Fruit fly (Drosophila melanogaster): ENCODE data around the gene CG16952.

The CG16952 gene

dm6 chrX:15887247-15887616 lies 17.2 kb downstream of the CG16952 start, which contains the start of gene tay (continued):
- no peak for TF ChIP-seq CG10431 (GFP tag; optimal IDR thresholded peaks at IDR 0.05)
- no peak for TF ChIP-seq CG9876 (GFP tag; optimal IDR thresholded peaks at IDR 0.05)
- TF ChIP-seq CG11696 (GFP tag; IDR thresholded peaks at IDR 0.05), result no peak
- TF ChIP-seq CG12659 (GFP tag; optimal IDR thresholded peaks at IDR 0.05), result peak; percentile 74
- TF ChIP-seq dimm (GFP tag; IDR thresholded peaks at IDR 0.05), result no peak
- TF ChIP-seq onecut (GFP tag; IDR thresholded peaks at IDR 0.05), result peak; percentile 20; the same call in 1 of the 2 replicates
- no peak for TF ChIP-seq CG8478 (optimal IDR thresholded peaks at IDR 0.05)
- TF ChIP-seq CG15696 (tag; optimal IDR thresholded peaks at IDR 0.05), result no peak
- TF ChIP-seq CrebB (tag; optimal IDR thresholded peaks at IDR 0.05), result no peak
- TF ChIP-seq Adf1 (GFP tag; IDR thresholded peaks at IDR 0.05), result no peak
- TF ChIP-seq CG10274 (GFP tag; optimal IDR thresholded peaks at IDR 0.05), result no peak
- TF ChIP-seq tgo (GFP tag; IDR thresholded peaks at IDR 0.05), result no peak
- no peak for TF ChIP-seq CG14667 (GFP tag; IDR thresholded peaks at IDR 0.05)
- TF ChIP-seq Awh (GFP tag; IDR thresholded peaks at IDR 0.05), result no peak
- no peak for TF ChIP-seq CG4404 (GFP tag; IDR thresholded peaks at IDR 0.05)
- TF ChIP-seq sc (optimal IDR thresholded peaks at IDR 0.05), result no peak
- TF ChIP-seq sc (GFP tag; optimal IDR thresholded peaks at IDR 0.05), result no peak
- TF ChIP-seq Fer3 (tag; optimal IDR thresholded peaks at IDR 0.05), result no peak
- no peak for TF ChIP-seq fd96Cb (tag; optimal IDR thresholded peaks at IDR 0.05)
- TF ChIP-seq fu2 (GFP tag; optimal IDR thresholded peaks at IDR 0.05), result no peak
- no peak for TF ChIP-seq CG4424 (GFP tag; optimal IDR thresholded peaks at IDR 0.05)
- TF ChIP-seq CG6854 (GFP tag; optimal IDR thresholded peaks at IDR 0.05), result no peak
- TF ChIP-seq lab (GFP tag; optimal IDR thresholded peaks at IDR 0.05), result no peak
- no peak for TF ChIP-seq TFAM (GFP tag; optimal IDR thresholded peaks at IDR 0.05)
- TF ChIP-seq lov (optimal IDR thresholded peaks at IDR 0.05), result no peak
- TF ChIP-seq lov (GFP tag; IDR thresholded peaks at IDR 0.05), result no peak
- no peak for TF ChIP-seq cg (GFP tag; optimal IDR thresholded peaks at IDR 0.05)
- TF ChIP-seq CG6765 (GFP tag; optimal IDR thresholded peaks at IDR 0.05), result no peak
- no peak for TF ChIP-seq bcd (GFP tag; optimal IDR thresholded peaks at IDR 0.05)
- TF ChIP-seq salm (tag; optimal IDR thresholded peaks at IDR 0.05), result no peak
- TF ChIP-seq NK7.1 (GFP tag; optimal IDR thresholded peaks at IDR 0.05), result no peak
- TF ChIP-seq h (optimal IDR thresholded peaks at IDR 0.05), result no peak
- TF ChIP-seq Hmx (GFP tag; optimal IDR thresholded peaks at IDR 0.05), result no peak
- no peak for TF ChIP-seq CG17912 (GFP tag; optimal IDR thresholded peaks at IDR 0.05)
- no peak for TF ChIP-seq CG16779 (GFP tag; IDR thresholded peaks at IDR 0.05)
- TF ChIP-seq cwo (GFP tag; optimal IDR thresholded peaks at IDR 0.05), result no peak
- no peak for TF ChIP-seq CG2889 (GFP tag; IDR thresholded peaks at IDR 0.05)
- no peak for TF ChIP-seq CG12155 (GFP tag; optimal IDR thresholded peaks at IDR 0.05)
- TF ChIP-seq CG1024 (GFP tag; IDR thresholded peaks at IDR 0.05), result peak; percentile 84
- TF ChIP-seq HLH4C (GFP tag; IDR thresholded peaks at IDR 0.05; ENCODE audit: partially characterized antibody), result peak; percentile 74
- no peak for TF ChIP-seq dysf (GFP tag; IDR thresholded peaks at IDR 0.05)
- no peak for TF ChIP-seq stc (GFP tag; IDR thresholded peaks at IDR 0.05)
- TF ChIP-seq CG10959 (GFP tag; IDR thresholded peaks at IDR 0.05), result no peak
- no peak for TF ChIP-seq CG11085 (GFP tag; IDR thresholded peaks at IDR 0.05)
- no peak for TF ChIP-seq Deaf1 (tag; optimal IDR thresholded peaks at IDR 0.05)
- TF ChIP-seq CG5245 (GFP tag; optimal IDR thresholded peaks at IDR 0.05), result no peak
- no peak for TF ChIP-seq scrt (GFP tag; optimal IDR thresholded peaks at IDR 0.05)
- TF ChIP-seq gsb (GFP tag; IDR thresholded peaks at IDR 0.05), result no peak
- no peak for TF ChIP-seq CG5180 (GFP tag; optimal IDR thresholded peaks at IDR 0.05)
- TF ChIP-seq CG12744 (GFP tag; optimal IDR thresholded peaks at IDR 0.05), result no peak
- no peak for TF ChIP-seq cas (GFP tag; IDR thresholded peaks at IDR 0.05)
- TF ChIP-seq seq (GFP tag; IDR thresholded peaks at IDR 0.05), result no peak
- no peak for TF ChIP-seq CG13624 (GFP tag; optimal IDR thresholded peaks at IDR 0.05)
- no peak for TF ChIP-seq CG3163 (GFP tag; optimal IDR thresholded peaks at IDR 0.05)

All from whole organism, embryonic.